Fruit fly (Drosophila melanogaster) whole organism, embryonic: ENCODE results near the gene fit.

Source experiments
- ATbp ChIP-seq: fragments of 200-800 bp; sonication (Bioruptor generic); optimal IDR thresholded peaks from 2 replicates; lab custom pipeline; 2017; ENCODE audit warnings: missing biosample characterization, mild to moderate bottlenecking, missing genetic modification characterization, missing genetic modification reagents
- Ada2b ChIP-seq: fragments of 200-800 bp; sonication (Bioruptor generic); IDR thresholded peaks from 2 replicates; pipeline ENCODE4 v1.3.6; 2022; ENCODE audit warnings: missing biosample characterization, missing genetic modification characterization
- Bteb2 ChIP-seq: fragments of 200-800 bp; sonication (Bioruptor generic); optimal IDR thresholded peaks from 2 replicates; lab custom pipeline; 2016; ENCODE audit warnings: missing biosample characterization, missing genetic modification characterization
- CG11456 ChIP-seq: fragments of 200-800 bp; sonication (Bioruptor generic); IDR thresholded peaks from 3 replicates; pipeline ENCODE4 v1.3.6; 2022; ENCODE audit warnings: missing biosample characterization, missing genetic modification characterization
- CG11560 ChIP-seq: fragments of 200-800 bp; sonication (Bioruptor generic); IDR thresholded peaks from 3 replicates; pipeline ENCODE4 v1.3.6; 2022; ENCODE audit warnings: missing biosample characterization, missing genetic modification characterization
- CG12155 ChIP-seq: fragments of 200-800 bp; sonication (Bioruptor generic); optimal IDR thresholded peaks from 3 replicates; lab custom pipeline; 2016; ENCODE audit warnings: missing biosample characterization, missing genetic modification characterization
- CG12219 ChIP-seq: fragments of 200-800 bp; sonication (Bioruptor generic); optimal IDR thresholded peaks from 3 replicates; lab custom pipeline; 2018; ENCODE audit warnings: missing biosample characterization, mild to moderate bottlenecking, missing genetic modification characterization
- CG13287 ChIP-seq: fragments of 200-800 bp; sonication (Bioruptor generic); IDR thresholded peaks from 2 replicates; pipeline ENCODE4 v1.3.6; 2022; ENCODE audit warnings: missing biosample characterization, missing genetic modification characterization; ENCODE audit not compliant: partially characterized antibody
- CG13894 ChIP-seq: fragments of 200-800 bp; sonication (Bioruptor generic); optimal IDR thresholded peaks from 3 replicates; lab custom pipeline; 2018; ENCODE audit warnings: missing biosample characterization, mild to moderate bottlenecking, missing genetic modification characterization, moderate library complexity
- CG16813 ChIP-seq: fragments of 200-800 bp; sonication (Bioruptor generic); IDR thresholded peaks from 3 replicates; pipeline ENCODE4 v1.3.6; 2022; ENCODE audit warnings: missing biosample characterization, missing genetic modification characterization; ENCODE audit not compliant: partially characterized antibody
- CG16815 ChIP-seq: fragments of 200-800 bp; sonication (Bioruptor generic); optimal IDR thresholded peaks from 3 replicates; lab custom pipeline; 2017; ENCODE audit warnings: missing biosample characterization, mild to moderate bottlenecking, missing genetic modification characterization
- CG17829 ChIP-seq: fragments of 200-800 bp; optimal IDR thresholded peaks from 2 replicates; lab custom pipeline; 2019; ENCODE audit warnings: missing biosample characterization, mild to moderate bottlenecking, missing genetic modification characterization, moderate library complexity
- CG1832 ChIP-seq: fragments of 200-800 bp; sonication (Bioruptor generic); optimal IDR thresholded peaks from 2 replicates; lab custom pipeline; 2017; ENCODE audit warnings: missing biosample characterization, mild to moderate bottlenecking, missing genetic modification characterization, inconsistent platforms
- CG18619 ChIP-seq: fragments of 200-800 bp; sonication (Bioruptor generic); optimal IDR thresholded peaks from 3 replicates; lab custom pipeline; 2017; ENCODE audit warnings: missing biosample characterization, mild to moderate bottlenecking, missing genetic modification characterization
- CG3065 ChIP-seq: fragments of 200-800 bp; sonication (Bioruptor generic); optimal IDR thresholded peaks from 2 replicates; lab custom pipeline; 2016; ENCODE audit warnings: missing biosample characterization, missing genetic modification characterization
- CG33213 ChIP-seq: fragments of 200-800 bp; sonication (Bioruptor generic); optimal IDR thresholded peaks from 3 replicates; lab custom pipeline; 2016; ENCODE audit warnings: missing biosample characterization, missing genetic modification characterization
- CG3838 ChIP-seq: fragments of 200-800 bp; sonication (Bioruptor generic); optimal IDR thresholded peaks from 3 replicates; lab custom pipeline; 2016; ENCODE audit warnings: missing biosample characterization, missing genetic modification characterization
- CG9817 ChIP-seq: fragments of 200-800 bp; sonication (Bioruptor generic); optimal IDR thresholded peaks from 2 replicates; lab custom pipeline; 2018; ENCODE audit warnings: missing biosample characterization, mild to moderate bottlenecking, missing genetic modification characterization, moderate library complexity
- Camta ChIP-seq: fragments of 200-800 bp; sonication (Bioruptor generic); optimal IDR thresholded peaks from 2 replicates; lab custom pipeline; 2016; ENCODE audit warnings: missing biosample characterization, missing genetic modification characterization
- Deaf1 ChIP-seq: fragments of 200-800 bp; optimal IDR thresholded peaks from 3 replicates; lab custom pipeline; 2019; ENCODE audit warnings: missing biosample characterization, mild to moderate bottlenecking, missing genetic modification characterization, moderate library complexity
- E2f1 ChIP-seq: fragments of 200-800 bp; sonication (Bioruptor generic); IDR thresholded peaks from 2 replicates; pipeline ENCODE4 v1.3.6; 2022; ENCODE audit warnings: missing biosample characterization, missing genetic modification characterization
- HLH4C ChIP-seq: fragments of 200-800 bp; sonication (Bioruptor generic); IDR thresholded peaks from 3 replicates; pipeline ENCODE4 v1.3.6; 2022; ENCODE audit warnings: missing biosample characterization, missing genetic modification characterization; ENCODE audit not compliant: partially characterized antibody
- Hmx ChIP-seq: fragments of 200-800 bp; sonication (Bioruptor generic); optimal IDR thresholded peaks from 2 replicates; lab custom pipeline; 2016; ENCODE audit warnings: missing biosample characterization, missing genetic modification characterization
- Myb ChIP-seq: fragments of 200-800 bp; sonication (Bioruptor generic); optimal IDR thresholded peaks from 2 replicates; lab custom pipeline; 2016; ENCODE audit warnings: missing biosample characterization, missing genetic modification characterization
- Neu2 ChIP-seq: fragments of 200-800 bp; sonication (Bioruptor generic); optimal IDR thresholded peaks from 3 replicates; lab custom pipeline; 2016; ENCODE audit warnings: missing biosample characterization, missing genetic modification characterization, borderline replicate concordance
- Nf-YB ChIP-seq: fragments of 200-800 bp; sonication (Bioruptor generic); optimal IDR thresholded peaks from 3 replicates; lab custom pipeline; 2019; ENCODE audit warnings: missing biosample characterization, mild to moderate bottlenecking, missing genetic modification characterization, moderate library complexity
- Pdp1 ChIP-seq, 2 experiments: fragments of 200-800 bp; sonication (Bioruptor generic); optimal IDR thresholded peaks; 3 replicates each; lab custom pipeline; 2016; ENCODE audit warnings: missing biosample characterization in 2 of 2, missing genetic modification characterization in 2 of 2, mild to moderate bottlenecking in 1 of 2, moderate library complexity in 1 of 2
- Sry-δ ChIP-seq: fragments of 200-800 bp; sonication (Bioruptor generic); optimal IDR thresholded peaks from 2 replicates; lab custom pipeline; 2016; ENCODE audit warnings: missing biosample characterization, missing genetic modification characterization
- Usf ChIP-seq: fragments of 200-800 bp; sonication (Bioruptor generic); optimal IDR thresholded peaks from 2 replicates; lab custom pipeline; 2017; ENCODE audit warnings: missing genotype, missing biosample characterization, missing genetic modification characterization
- btn ChIP-seq: fragments of 200-800 bp; sonication (Bioruptor generic); optimal IDR thresholded peaks from 2 replicates; lab custom pipeline; 2016; ENCODE audit warnings: missing biosample characterization, missing genetic modification characterization
- crc ChIP-seq: fragments of 200-800 bp; sonication (Bioruptor generic); optimal IDR thresholded peaks from 2 replicates; lab custom pipeline; 2016; ENCODE audit warnings: missing biosample characterization, missing genetic modification characterization
- fd3F ChIP-seq: fragments of 200-800 bp; sonication (Bioruptor generic); optimal IDR thresholded peaks from 2 replicates; lab custom pipeline; 2018; ENCODE audit warnings: missing biosample characterization, mild to moderate bottlenecking, missing genetic modification characterization, moderate library complexity
- gfzf ChIP-seq: fragments of 200-800 bp; sonication (Bioruptor generic); optimal IDR thresholded peaks from 2 replicates; lab custom pipeline; 2016; ENCODE audit warnings: missing biosample characterization, mild to moderate bottlenecking, missing genetic modification characterization, moderate library complexity
- grn ChIP-seq: fragments of 200-800 bp; sonication (Bioruptor generic); optimal IDR thresholded peaks from 3 replicates; lab custom pipeline; 2017; ENCODE audit warnings: missing biosample characterization, missing genetic modification characterization
- gro ChIP-seq: fragments of 200-800 bp; sonication (Bioruptor generic); optimal IDR thresholded peaks from 2 replicates; lab custom pipeline; 2016; ENCODE audit warnings: missing biosample characterization, missing genetic modification characterization
- gsb-n ChIP-seq: fragments of 200-800 bp; sonication (Bioruptor generic); optimal IDR thresholded peaks from 3 replicates; lab custom pipeline; 2018; ENCODE audit warnings: missing biosample characterization, mild to moderate bottlenecking, missing genetic modification characterization
- hb ChIP-seq: fragments of 200-800 bp; sonication (Bioruptor generic); IDR thresholded peaks from 3 replicates; pipeline ENCODE4 v1.3.6; 2022; ENCODE audit warnings: missing biosample characterization, missing genetic modification characterization; ENCODE audit not compliant: partially characterized antibody
- jumu ChIP-seq: fragments of 200-800 bp; sonication (Bioruptor generic); optimal IDR thresholded peaks from 3 replicates; lab custom pipeline; 2016; ENCODE audit warnings: missing biosample characterization, missing genetic modification characterization
- lbe ChIP-seq: fragments of 200-800 bp; sonication (Bioruptor generic); optimal IDR thresholded peaks from 2 replicates; lab custom pipeline; 2016; ENCODE audit warnings: missing biosample characterization, mild to moderate bottlenecking, missing genetic modification characterization
- nom ChIP-seq: fragments of 200-800 bp; sonication (Bioruptor generic); optimal IDR thresholded peaks from 2 replicates; lab custom pipeline; 2017; ENCODE audit warnings: missing biosample characterization, missing genetic modification characterization, mild to moderate bottlenecking, moderate library complexity, missing genetic modification reagents
- pnt ChIP-seq: fragments of 200-800 bp; sonication (Bioruptor generic); optimal IDR thresholded peaks from 3 replicates; lab custom pipeline; 2016; ENCODE audit warnings: missing biosample characterization, missing genetic modification characterization
- rib ChIP-seq: fragments of 200-800 bp; sonication (Bioruptor generic); IDR thresholded peaks from 2 replicates; pipeline ENCODE4 v1.3.6; 2022; ENCODE audit warnings: missing biosample characterization, missing genetic modification characterization
- salm ChIP-seq: fragments of 200-800 bp; sonication (Bioruptor generic); optimal IDR thresholded peaks from 2 replicates; lab custom pipeline; 2018; ENCODE audit warnings: missing biosample characterization, mild to moderate bottlenecking, missing genetic modification characterization
- schlank ChIP-seq: fragments of 200-800 bp; sonication (Bioruptor generic); optimal IDR thresholded peaks from 2 replicates; lab custom pipeline; 2018; ENCODE audit warnings: missing biosample characterization, mild to moderate bottlenecking, missing genetic modification characterization
- sd ChIP-seq: fragments of 200-800 bp; sonication (Bioruptor generic); optimal IDR thresholded peaks from 3 replicates; lab custom pipeline; 2018; ENCODE audit warnings: missing biosample characterization, mild to moderate bottlenecking, missing genetic modification characterization, moderate library complexity
- sr ChIP-seq: fragments of 200-800 bp; sonication (Bioruptor generic); IDR thresholded peaks from 3 replicates; pipeline ENCODE4 v1.3.6; 2022; ENCODE audit warnings: missing biosample characterization, missing genetic modification characterization
- sug ChIP-seq: fragments of 200-800 bp; optimal IDR thresholded peaks from 2 replicates; lab custom pipeline; 2019; ENCODE audit warnings: missing biosample characterization, mild to moderate bottlenecking, missing genetic modification characterization, moderate library complexity
- tin ChIP-seq: fragments of 200-800 bp; sonication (Bioruptor generic); optimal IDR thresholded peaks from 3 replicates; lab custom pipeline; 2016; ENCODE audit warnings: missing biosample characterization, missing genetic modification characterization
- tx ChIP-seq: fragments of 200-800 bp; sonication (Bioruptor generic); optimal IDR thresholded peaks from 2 replicates; lab custom pipeline; 2016; ENCODE audit warnings: missing biosample characterization, missing genetic modification characterization

fit gene

DNA sequence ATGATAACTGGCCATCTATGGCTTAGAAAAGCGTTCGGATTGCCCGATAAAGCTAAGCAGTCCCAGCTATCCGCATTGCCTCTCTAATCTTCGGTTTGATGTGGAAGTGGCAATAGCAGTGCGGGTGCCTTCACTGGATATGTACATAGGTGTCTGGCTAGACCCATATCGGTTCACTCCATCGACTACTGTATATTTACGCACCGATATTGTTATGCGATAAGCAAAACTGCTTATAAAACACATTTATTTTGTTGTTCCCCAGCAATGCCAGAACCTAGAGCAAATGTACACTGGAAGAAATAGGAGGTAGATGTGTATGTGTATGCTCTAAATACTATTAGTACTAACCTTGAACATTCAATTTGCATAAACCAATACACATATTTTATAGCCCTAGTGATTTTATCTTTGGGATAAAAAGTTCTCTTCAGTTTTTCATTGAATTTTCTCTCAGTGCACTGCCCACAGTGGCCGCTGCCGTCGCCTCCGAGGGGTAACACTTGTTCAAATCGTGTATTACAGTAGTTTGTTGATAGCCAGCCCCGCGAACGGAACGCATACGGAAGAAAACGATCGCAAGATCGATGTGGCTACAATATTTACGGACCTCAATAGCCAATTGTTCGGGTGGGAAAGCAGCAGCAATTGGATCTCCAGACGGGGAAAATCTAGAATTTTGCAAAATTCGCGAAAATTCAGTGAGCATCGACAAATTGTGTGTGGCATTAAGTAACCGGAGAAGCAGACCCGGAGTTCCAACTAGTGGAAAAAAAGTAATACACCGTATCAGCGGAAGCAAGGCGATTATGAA is 13.9 kb downstream of the fit start, which contains the start of gene CG31431 (continued):
- peak; percentile 15 for TF ChIP-seq gfzf (GFP tag; lab: Kevin White, UChicago)
- TF ChIP-seq Usf: peak; percentile 93
- peak; percentile 93 for TF ChIP-seq gsb-n (tag; lab: Kevin White, UChicago)
- no peak for TF ChIP-seq CG1832 (GFP tag; lab: Kevin White, UChicago)
- TF ChIP-seq pnt (GFP tag; lab: Kevin White, UChicago): peak; percentile 95
- peak; percentile 58 for TF ChIP-seq lbe (GFP tag; lab: Kevin White, UChicago)
- peak; percentile 94 for TF ChIP-seq ATbp (GFP tag; lab: Kevin White, UChicago)
- peak; percentile 92 for TF ChIP-seq salm
- TF ChIP-seq Nf-YB (GFP tag; lab: Kevin White, UChicago): peak; percentile 82
- TF ChIP-seq HLH4C (GFP tag; lab: Robert Waterston, UW): no peak
- no peak for TF ChIP-seq CG13287 (GFP tag; lab: Robert Waterston, UW)
- TF ChIP-seq sug: peak; percentile 96
- peak; percentile 73 for TF ChIP-seq nom
- TF ChIP-seq Neu2 (GFP tag; lab: Kevin White, UChicago): peak; percentile 88
- TF ChIP-seq Bteb2: peak; percentile 96
- TF ChIP-seq sr (GFP tag; lab: Robert Waterston, UW): peak; percentile 88
- TF ChIP-seq E2f1 (GFP tag; lab: Robert Waterston, UW): peak; percentile 97
- TF ChIP-seq Camta (GFP tag; lab: Kevin White, UChicago): peak; percentile 96
- TF ChIP-seq CG16815 (GFP tag; lab: Kevin White, UChicago): peak; percentile 92
- TF ChIP-seq Ada2b (GFP tag; lab: Robert Waterston, UW): peak; percentile 98
- TF ChIP-seq grn (GFP tag; lab: Kevin White, UChicago): peak; percentile 99
- TF ChIP-seq Myb (GFP tag; lab: Kevin White, UChicago): peak; percentile 90
- TF ChIP-seq tin (GFP tag; lab: Kevin White, UChicago): peak; percentile 97
- peak; percentile 97 for TF ChIP-seq CG9817 (tag; lab: Kevin White, UChicago)
- TF ChIP-seq Pdp1 (GFP tag; optimal IDR thresholded peaks at IDR 0.05; lab: Kevin White, UChicago): peak; percentile 98
- peak; percentile 90 for TF ChIP-seq CG3838 (GFP tag; lab: Kevin White, UChicago)
- TF ChIP-seq rib (GFP tag; lab: Robert Waterston, UW): peak; percentile 98
- TF ChIP-seq schlank: peak; percentile 97
- TF ChIP-seq CG13894: peak; percentile 97
- TF ChIP-seq Deaf1 (tag; lab: Kevin White, UChicago): peak; percentile 88
- peak; percentile 96 for TF ChIP-seq CG12155 (GFP tag; lab: Kevin White, UChicago)
- peak; percentile 91 for TF ChIP-seq btn
- peak; percentile 97 for TF ChIP-seq CG33213 (GFP tag; lab: Kevin White, UChicago)
- no peak for TF ChIP-seq CG16813 (GFP tag; lab: Robert Waterston, UW)
- peak; percentile 92 for TF ChIP-seq Hmx (GFP tag; lab: Kevin White, UChicago)
- peak; percentile 98 for TF ChIP-seq gro (GFP tag; lab: Kevin White, UChicago)
- peak; percentile 97 for TF ChIP-seq crc (GFP tag; lab: Kevin White, UChicago)
- TF ChIP-seq CG11560 (tag; lab: Robert Waterston, UW): peak; percentile 90
- peak; percentile 98 for TF ChIP-seq CG17829 (tag; lab: Kevin White, UChicago)
- TF ChIP-seq CG3065 (GFP tag; lab: Kevin White, UChicago): peak; percentile 92
- peak; percentile 96 for TF ChIP-seq fd3F (GFP tag; lab: Kevin White, UChicago)
- no peak for TF ChIP-seq hb (GFP tag; lab: Robert Waterston, UW)
- peak; percentile 93 for TF ChIP-seq sd
- peak; percentile 97 for TF ChIP-seq jumu
- TF ChIP-seq CG18619 (GFP tag; lab: Kevin White, UChicago): peak; percentile 95
- TF ChIP-seq CG12219 (GFP tag; lab: Kevin White, UChicago): peak; percentile 97
- TF ChIP-seq tx: peak; percentile 95
- TF ChIP-seq Sry-δ (GFP tag; lab: Kevin White, UChicago): peak; percentile 78
- TF ChIP-seq CG11456: peak; percentile 98
